Fruit fly (Drosophila melanogaster): ENCODE results near the gene CG31869.

CG31869 gene

dm6 chr2L:10732343-10732808 is 68.5 kb downstream of the CG31869 start, which contains the start of the genes EMC3 and Dpy-30L1 (continued):
- TF ChIP-seq Atf-2 (GFP tag; optimal IDR thresholded peaks at IDR 0.05) (peak; percentile 24), Eip74EF (GFP tag; optimal IDR thresholded peaks at IDR 0.05) (no peak), ac (GFP tag; optimal IDR thresholded peaks at IDR 0.05) (no peak), NFAT (GFP tag; IDR thresholded peaks at IDR 0.05) (0 out of 2 replicates have a peak, but pooled peaks have one; percentile 17), vfl (GFP tag; optimal IDR thresholded peaks at IDR 0.05) (peak; percentile 10), bbx (GFP tag; IDR thresholded peaks at IDR 0.05; ENCODE audit: partially characterized antibody) (peak; percentile 73), Spps (tag; optimal IDR thresholded peaks at IDR 0.05) (no peak), CG2120 (GFP tag; optimal IDR thresholded peaks at IDR 0.05) (peak; percentile 79), CG8944 (GFP tag; optimal IDR thresholded peaks at IDR 0.05) (peak; percentile 29), onecut (GFP tag; IDR thresholded peaks at IDR 0.05) (peak; percentile 30; the same call in 1 of the 2 replicates), CG12659 (GFP tag; optimal IDR thresholded peaks at IDR 0.05) (peak; percentile 83), CG3281 (GFP tag; optimal IDR thresholded peaks at IDR 0.05) (no peak), Hand (GFP tag; optimal IDR thresholded peaks at IDR 0.05) (no peak), CG2199 (GFP tag; IDR thresholded peaks at IDR 0.05) (no peak), CG32532 (GFP tag; IDR thresholded peaks at IDR 0.05) (peak; percentile 42; the same call in 1 of the 2 replicates), CG10979 (tag; optimal IDR thresholded peaks at IDR 0.05) (peak; percentile 52), Scr (GFP tag; IDR thresholded peaks at IDR 0.05; ENCODE audit: partially characterized antibody) (peak; percentile 92), Mad (GFP tag; optimal IDR thresholded peaks at IDR 0.05) (no peak), croc (GFP tag; conservative IDR thresholded peaks at IDR 0.05) (no peak), CG1647 (GFP tag; optimal IDR thresholded peaks at IDR 0.05) (peak; percentile 24), CG7928 (GFP tag; optimal IDR thresholded peaks at IDR 0.05) (no peak), grn (GFP tag; optimal IDR thresholded peaks at IDR 0.05) (no peak), fu2 (GFP tag; optimal IDR thresholded peaks at IDR 0.05) (peak; percentile 26), cg (GFP tag; optimal IDR thresholded peaks at IDR 0.05) (no peak), CG4282 (GFP tag; optimal IDR thresholded peaks at IDR 0.05) (peak; percentile 12), CG2889 (GFP tag; IDR thresholded peaks at IDR 0.05) (no peak), ab (GFP tag; optimal IDR thresholded peaks at IDR 0.05) (no peak), eve (GFP tag; optimal IDR thresholded peaks at IDR 0.05) (no peak), CG33557 (GFP tag; optimal IDR thresholded peaks at IDR 0.05) (no peak), CG17612 (GFP tag; IDR thresholded peaks at IDR 0.05) (no peak), Abd-B (GFP tag; optimal IDR thresholded peaks at IDR 0.05) (peak; percentile 51), chm (GFP tag; IDR thresholded peaks at IDR 0.05) (no peak), CG9215 (GFP tag; IDR thresholded peaks at IDR 0.05) (peak; percentile 49; the same call in 1 of the 2 replicates), jing (GFP tag; optimal IDR thresholded peaks at IDR 0.05) (no peak), Hr3 (GFP tag; optimal IDR thresholded peaks at IDR 0.05) (peak; percentile 63), dati (GFP tag; IDR thresholded peaks at IDR 0.05) (no peak), slp2 (GFP tag; optimal IDR thresholded peaks at IDR 0.05) (no peak), CG10267 (tag; optimal IDR thresholded peaks at IDR 0.05) (peak; percentile 58), sc (optimal IDR thresholded peaks at IDR 0.05) (no peak), sc (GFP tag; optimal IDR thresholded peaks at IDR 0.05) (no peak), E2f1 (GFP tag; IDR thresholded peaks at IDR 0.05) (no peak), Taf1 (GFP tag; IDR thresholded peaks at IDR 0.05) (no peak), CG1602 (GFP tag; optimal IDR thresholded peaks at IDR 0.05) (peak; percentile 56), vnd (GFP tag; IDR thresholded peaks at IDR 0.05; ENCODE audit: partially characterized antibody) (peak; percentile 78), Elba2 (GFP tag; optimal IDR thresholded peaks at IDR 0.05) (peak; percentile 32), nau (GFP tag; optimal IDR thresholded peaks at IDR 0.05) (no peak), CG8089 (GFP tag; optimal IDR thresholded peaks at IDR 0.05) (no peak), CG17186 (GFP tag; optimal IDR thresholded peaks at IDR 0.05) (peak; percentile 77), CG14014 (GFP tag; IDR thresholded peaks at IDR 0.05) (no peak), Dip2 (GFP tag; IDR thresholded peaks at IDR 0.05) (no peak), tx (GFP tag; optimal IDR thresholded peaks at IDR 0.05) (peak; percentile 25), gce (GFP tag; IDR thresholded peaks at IDR 0.05) (no peak)
